Fruit fly (Drosophila melanogaster) whole organism, embryonic: ENCODE results near the gene CG15577.

Experiments used
- Bgb ChIP-seq: fragments of 200-800 bp; sonication (Bioruptor generic); IDR thresholded peaks from 2 replicates; pipeline ENCODE4 v1.3.6; 2022; ENCODE audit warnings: missing biosample characterization, missing genetic modification characterization; ENCODE audit not compliant: partially characterized antibody
- CG1024 ChIP-seq: fragments of 200-800 bp; sonication (Bioruptor generic); IDR thresholded peaks from 2 replicates; pipeline ENCODE4 v1.3.6; 2022; ENCODE audit warnings: missing biosample characterization, missing genetic modification characterization
- CG15073 ChIP-seq: fragments of 200-800 bp; sonication (Bioruptor generic); optimal IDR thresholded peaks from 2 replicates; lab custom pipeline; 2016; ENCODE audit warnings: missing biosample characterization, missing genetic modification characterization
- CG17802 ChIP-seq: fragments of 200-800 bp; sonication (Bioruptor generic); optimal IDR thresholded peaks from 2 replicates; lab custom pipeline; 2018; ENCODE audit warnings: missing biosample characterization, mild to moderate bottlenecking, missing genetic modification characterization, moderate library complexity
- CG8924 ChIP-seq: fragments of 200-800 bp; optimal IDR thresholded peaks from 3 replicates; lab custom pipeline; 2019; ENCODE audit warnings: missing biosample characterization, mild to moderate bottlenecking, missing genetic modification characterization, moderate library complexity
- CG9727 ChIP-seq: fragments of 200-800 bp; sonication (Bioruptor generic); optimal IDR thresholded peaks from 3 replicates; lab custom pipeline; 2017; ENCODE audit warnings: missing biosample characterization, mild to moderate bottlenecking, missing genetic modification characterization
- H2.0 ChIP-seq: fragments of 200-800 bp; sonication (Bioruptor generic); IDR thresholded peaks from 2 replicates; pipeline ENCODE4 v1.3.6; 2022; ENCODE audit warnings: missing biosample characterization, missing genetic modification characterization
- hb ChIP-seq: fragments of 200-800 bp; sonication (Bioruptor generic); IDR thresholded peaks from 3 replicates; pipeline ENCODE4 v1.3.6; 2022; ENCODE audit warnings: missing biosample characterization, missing genetic modification characterization; ENCODE audit not compliant: partially characterized antibody
- sens-2 ChIP-seq: fragments of 200-800 bp; sonication (Bioruptor generic); IDR thresholded peaks from 2 replicates; pipeline ENCODE4 v1.3.6; 2022; ENCODE audit warnings: missing biosample characterization, missing genetic modification characterization
- usp ChIP-seq: fragments of >200 bp; optimal IDR thresholded peaks from 2 replicates; lab custom pipeline; 2017; ENCODE audit warnings: missing biosample characterization, missing genetic modification characterization

DNA sequence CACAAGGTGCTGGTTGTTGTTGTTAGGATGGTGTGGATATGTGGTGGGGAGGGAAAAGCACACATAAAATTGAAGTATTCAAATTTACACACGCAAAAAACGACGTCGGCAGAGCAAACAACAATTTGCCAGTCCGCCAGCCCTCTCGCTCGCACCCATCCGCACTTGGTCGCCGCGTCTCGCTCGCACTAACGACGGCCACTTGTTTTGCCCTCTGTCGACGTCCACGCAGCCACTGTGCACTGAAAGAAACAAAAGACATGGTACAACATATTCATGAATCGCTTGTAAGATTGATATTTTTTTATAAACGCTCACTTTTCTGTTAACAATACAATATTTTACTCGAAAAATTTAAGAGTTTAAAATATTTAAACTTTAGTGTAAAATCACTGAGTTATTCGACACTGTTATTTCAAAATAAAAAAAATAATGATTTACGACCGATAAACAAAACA is 47.1 kb upstream of the CG15577 start:
- peak; percentile 66 for TF ChIP-seq CG9727 (GFP tag; lab: Kevin White, UChicago)
- no peak for TF ChIP-seq usp
- no peak for TF ChIP-seq Bgb (GFP tag; lab: Robert Waterston, UW)
- TF ChIP-seq CG8924 (tag; lab: Kevin White, UChicago), result peak; percentile 56
- 0 out of 2 replicates have a peak, but pooled peaks have one; percentile 4 for TF ChIP-seq CG1024
- TF ChIP-seq CG17802 (tag; lab: Kevin White, UChicago), result no peak
- TF ChIP-seq CG15073 (GFP tag; lab: Kevin White, UChicago), result no peak
- TF ChIP-seq hb (GFP tag; lab: Robert Waterston, UW), result no peak
- TF ChIP-seq H2.0, result no peak; the same call in 1 of the 2 replicates
- no peak for TF ChIP-seq sens-2 (GFP tag; lab: Robert Waterston, UW)
